Fruit fly (Drosophila melanogaster): ENCODE data around the gene Uqcc1.
A peak's percentile ranks its signal among the peaks of the same experiment; 100 is the strongest.

The Uqcc1 gene

DNA sequence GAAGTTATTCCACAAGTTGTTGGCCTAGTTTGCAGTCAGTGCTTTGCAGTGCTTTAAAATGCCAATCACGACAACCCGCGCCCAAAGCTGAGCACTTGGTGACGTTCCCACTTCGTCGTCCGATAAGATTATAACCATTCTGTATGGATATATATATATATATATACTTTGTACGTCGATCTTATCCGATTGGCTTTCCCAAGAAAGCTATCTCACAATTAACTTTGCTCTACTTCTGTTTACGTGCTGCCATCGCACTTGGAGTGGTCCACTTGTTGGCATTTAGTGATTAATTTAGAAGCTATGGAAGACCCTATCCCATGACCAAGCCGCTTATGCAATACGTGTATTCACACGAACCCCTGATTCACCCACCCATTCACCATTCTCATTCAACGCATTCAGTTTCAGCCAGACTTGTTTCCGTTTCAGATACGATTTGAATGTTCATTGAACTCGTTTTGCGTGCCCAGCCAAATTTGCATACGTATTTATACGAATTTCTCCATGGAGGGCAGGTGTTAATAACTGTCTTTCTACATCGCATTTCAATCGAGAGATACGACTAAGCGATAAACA is 4.2 kb upstream of the Uqcc1 start:
- no peak for TF ChIP-seq noc (tag; optimal IDR thresholded peaks at IDR 0.05)

dm6 chr3L:6955254-6956229 is 2.4 kb downstream of the Uqcc1 start, which contains the start of the genes CG10077 and CG9948:
Gene CG10077 (minus strand): TSS chr3L:6955904.
Gene CG9948 (plus strand): TSS chr3L:6955991.
- peak; percentile 89 for TF ChIP-seq noc (tag; optimal IDR thresholded peaks at IDR 0.05)

dm6 chr3L:6947188-6947971 is 10.5 kb downstream of the Uqcc1 start:
- no peak for TF ChIP-seq noc (tag; optimal IDR thresholded peaks at IDR 0.05)

DNA sequence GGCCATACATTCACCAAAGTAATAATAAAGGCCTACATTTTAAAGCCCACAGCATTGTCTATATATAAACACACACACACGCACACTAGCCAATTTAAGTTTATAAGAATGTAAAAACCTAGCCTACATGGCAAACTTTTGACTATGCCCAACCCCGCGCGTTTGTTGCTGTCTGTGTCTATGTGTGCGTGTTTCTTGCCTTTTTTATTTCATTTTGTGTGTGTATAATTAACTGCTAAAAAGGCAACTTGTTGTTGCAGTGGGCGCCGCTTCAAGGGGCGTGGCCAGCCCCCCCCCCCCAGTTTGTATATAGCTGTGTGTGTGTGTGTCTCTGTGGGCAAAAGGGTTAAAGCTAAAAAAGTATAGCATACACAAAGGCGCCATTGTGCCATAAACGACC is 12.6 kb downstream of the Uqcc1 start:
- no peak for TF ChIP-seq noc (tag; optimal IDR thresholded peaks at IDR 0.05)

- no peak for TF ChIP-seq noc (tag; optimal IDR thresholded peaks at IDR 0.05)
Measured at dm6 chr3L:6943948-6944319, 14.0 kb downstream of the Uqcc1 start.

- no peak for TF ChIP-seq noc (tag; optimal IDR thresholded peaks at IDR 0.05)
Measured at dm6 chr3L:6943204-6943947, 14.5 kb downstream of the Uqcc1 start.

- no peak for TF ChIP-seq noc (tag; optimal IDR thresholded peaks at IDR 0.05)
Measured at dm6 chr3L:6942831-6943114, 15.1 kb downstream of the Uqcc1 start, which contains the start of gene tow. Gene tow (plus strand): TSS chr3L:6942856.

- no peak for TF ChIP-seq noc (tag; optimal IDR thresholded peaks at IDR 0.05)
Measured at dm6 chr3L:6942103-6942830, 15.6 kb downstream of the Uqcc1 start.

DNA sequence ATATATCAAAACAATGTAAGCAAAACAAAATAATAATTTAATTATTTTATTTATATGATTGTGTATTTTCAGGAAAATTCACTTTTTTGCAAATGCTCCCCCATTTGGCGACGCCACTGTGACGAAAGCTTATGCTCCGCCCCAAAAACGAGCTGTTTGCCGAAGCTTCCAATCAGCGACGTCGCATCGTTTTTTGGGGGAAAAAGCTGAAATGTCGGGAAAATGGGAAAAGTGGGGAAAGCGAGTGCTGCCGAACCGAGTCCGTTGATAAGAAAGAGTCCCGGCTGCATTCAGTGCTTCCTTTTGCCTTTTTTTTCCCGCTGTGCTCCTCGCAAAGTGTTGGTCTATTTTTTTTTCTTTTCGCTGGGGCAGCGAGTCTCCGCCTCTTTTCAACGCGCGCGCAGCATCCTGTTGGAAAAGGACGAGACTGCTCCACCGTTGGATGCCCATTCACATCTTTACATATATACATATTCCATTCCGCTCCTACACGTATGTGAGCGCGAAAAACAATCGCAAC is 23.0 kb downstream of the Uqcc1 start:
- no peak for TF ChIP-seq noc (tag; optimal IDR thresholded peaks at IDR 0.05)

DNA sequence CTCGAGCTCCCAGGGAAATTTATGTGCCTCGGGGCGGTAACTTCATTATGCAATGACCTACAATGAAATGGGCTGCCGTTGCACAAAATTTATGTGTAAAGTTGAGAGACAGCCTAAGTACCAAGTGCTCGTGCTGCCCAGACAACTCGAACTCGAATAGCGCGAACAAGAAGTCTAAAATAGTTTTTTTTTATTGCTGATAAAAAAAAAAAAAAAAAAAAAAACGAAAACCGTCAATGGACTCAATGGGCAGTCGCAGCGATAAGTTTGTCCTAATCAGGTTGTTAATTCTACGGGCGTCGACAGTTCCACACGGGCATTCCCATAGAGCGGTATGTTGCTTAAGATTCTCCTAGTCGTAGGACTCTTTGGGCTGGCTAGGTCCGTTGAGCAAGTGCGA is 25.3 kb downstream of the Uqcc1 start, which contains the start of gene CG14820:
Gene CG14820 (plus strand): TSS at position 301 of the 400 bp plus-strand sequence.
- no peak for TF ChIP-seq noc (tag; optimal IDR thresholded peaks at IDR 0.05)

dm6 chr3L:6931850-6932249 is 26.1 kb downstream of the Uqcc1 start, which contains the start of gene CG45413:
Gene CG45413 (minus strand): TSS chr3L:6931950.
- TF ChIP-seq noc (tag; optimal IDR thresholded peaks at IDR 0.05) = no peak

DNA sequence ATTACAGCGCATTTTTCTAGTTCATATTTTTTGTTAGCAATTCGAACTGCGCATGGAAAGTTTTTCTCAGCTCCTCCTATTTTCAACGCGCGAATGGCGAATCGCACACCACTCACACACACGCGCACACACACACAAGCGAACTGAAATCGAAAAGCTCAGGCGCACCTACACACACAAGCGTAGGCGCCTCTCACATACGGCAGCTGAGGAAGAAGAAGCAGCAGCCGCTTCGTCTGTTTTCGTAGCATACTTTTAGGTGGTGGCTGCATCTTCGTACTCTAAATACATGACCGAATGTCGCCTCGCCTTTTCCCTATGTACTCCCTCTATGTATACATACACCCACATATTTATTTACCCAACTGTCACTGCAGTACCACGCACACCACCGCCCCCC is 32.1 kb downstream of the Uqcc1 start:
- no peak for TF ChIP-seq noc (tag; optimal IDR thresholded peaks at IDR 0.05)

DNA sequence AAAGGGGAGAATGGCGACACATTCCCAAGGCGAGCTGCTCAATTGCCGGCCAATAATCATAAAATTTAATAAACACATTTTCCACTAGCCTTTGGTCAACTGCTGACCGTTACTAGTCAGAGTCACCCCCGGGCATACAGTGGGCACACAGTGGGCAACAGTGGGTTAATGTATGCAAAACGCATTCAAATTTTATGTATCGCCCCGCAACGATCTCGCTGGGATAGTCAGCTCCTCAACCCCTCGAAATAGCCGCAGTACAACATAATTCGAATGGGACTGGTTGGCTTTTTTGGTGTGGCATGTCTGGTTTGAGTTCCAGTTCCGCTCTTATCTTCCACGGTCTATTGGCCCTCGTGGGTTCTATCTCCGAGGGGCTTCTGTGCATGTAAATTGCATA is 38.7 kb downstream of the Uqcc1 start:
- no peak for TF ChIP-seq noc (tag; optimal IDR thresholded peaks at IDR 0.05)

- TF ChIP-seq noc (tag; optimal IDR thresholded peaks at IDR 0.05) = no peak
Measured at dm6 chr3L:6914776-6915175, 43.1 kb downstream of the Uqcc1 start, which contains the start of gene Prat2. Gene Prat2 (minus strand): TSS chr3L:6914876.

- no peak for TF ChIP-seq noc (tag; optimal IDR thresholded peaks at IDR 0.05)
Measured at dm6 chr3L:6913823-6914222, 44.1 kb downstream of the Uqcc1 start.

All from whole organism, larva.